Fruit fly (Drosophila melanogaster) whole organism, embryonic: Measurements from ENCODE around the gene Hecw.
A peak's percentile ranks its signal among the peaks of the same experiment; 100 is the strongest.

ENCODE experiments used
- Bgb ChIP-seq: fragments of 200-800 bp; sonication (Bioruptor generic); IDR thresholded peaks from 2 replicates; pipeline ENCODE4 v1.3.6; 2022; ENCODE audit warnings: missing biosample characterization, missing genetic modification characterization; ENCODE audit not compliant: partially characterized antibody
- BtbVII ChIP-seq: fragments of 200-800 bp; sonication (Bioruptor generic); optimal IDR thresholded peaks from 3 replicates; lab custom pipeline; 2017; ENCODE audit warnings: missing biosample characterization, mild to moderate bottlenecking, missing genetic modification characterization
- Bteb2 ChIP-seq: fragments of 200-800 bp; sonication (Bioruptor generic); optimal IDR thresholded peaks from 2 replicates; lab custom pipeline; 2016; ENCODE audit warnings: missing biosample characterization, missing genetic modification characterization
- CG10543 ChIP-seq: fragments of 200-800 bp; sonication (Bioruptor generic); optimal IDR thresholded peaks from 3 replicates; lab custom pipeline; 2017; ENCODE audit warnings: missing biosample characterization, mild to moderate bottlenecking, missing genetic modification characterization, moderate library complexity
- CG10654 ChIP-seq: fragments of 200-800 bp; sonication (Bioruptor generic); optimal IDR thresholded peaks from 2 replicates; lab custom pipeline; 2016; ENCODE audit warnings: missing biosample characterization, missing genetic modification characterization
- CG11560 ChIP-seq: fragments of 200-800 bp; sonication (Bioruptor generic); IDR thresholded peaks from 3 replicates; pipeline ENCODE4 v1.3.6; 2022; ENCODE audit warnings: missing biosample characterization, missing genetic modification characterization
- CG12104 ChIP-seq: fragments of 200-800 bp; sonication (Bioruptor generic); optimal IDR thresholded peaks from 3 replicates; lab custom pipeline; 2016; ENCODE audit warnings: missing biosample characterization, missing genetic modification characterization
- CG12942 ChIP-seq: fragments of 200-800 bp; sonication (Bioruptor generic); optimal IDR thresholded peaks from 3 replicates; lab custom pipeline; 2016; ENCODE audit warnings: missing biosample characterization, missing genetic modification characterization
- CG13624 ChIP-seq: fragments of 200-800 bp; sonication (Bioruptor generic); optimal IDR thresholded peaks from 2 replicates; lab custom pipeline; 2016; ENCODE audit warnings: missing biosample characterization, missing genetic modification characterization
- CG13894 ChIP-seq: fragments of 200-800 bp; sonication (Bioruptor generic); optimal IDR thresholded peaks from 3 replicates; lab custom pipeline; 2018; ENCODE audit warnings: missing biosample characterization, mild to moderate bottlenecking, missing genetic modification characterization, moderate library complexity
- CG14050 ChIP-seq: fragments of 200-800 bp; sonication (Bioruptor generic); IDR thresholded peaks from 3 replicates; pipeline ENCODE4 v1.3.6; 2022; ENCODE audit warnings: missing biosample characterization, missing genetic modification characterization
- CG16863 ChIP-seq: fragments of 200-800 bp; sonication (Bioruptor generic); optimal IDR thresholded peaks from 3 replicates; lab custom pipeline; 2016; ENCODE audit warnings: missing biosample characterization, missing genetic modification characterization
- CG2202 ChIP-seq: fragments of 200-800 bp; sonication (Bioruptor generic); optimal IDR thresholded peaks from 2 replicates; lab custom pipeline; 2018; ENCODE audit warnings: missing biosample characterization, mild to moderate bottlenecking, missing genetic modification characterization
- CG32772 ChIP-seq: fragments of 200-800 bp; sonication (Bioruptor generic); IDR thresholded peaks from 2 replicates; pipeline ENCODE4 v1.3.6; 2022; ENCODE audit warnings: missing biosample characterization, missing genetic modification characterization
- CG4820 ChIP-seq: fragments of 200-800 bp; sonication (Bioruptor generic); optimal IDR thresholded peaks from 3 replicates; lab custom pipeline; 2016; ENCODE audit warnings: missing biosample characterization, missing genetic modification characterization
- CG6254 ChIP-seq: fragments of 200-800 bp; sonication (Bioruptor generic); optimal IDR thresholded peaks from 3 replicates; lab custom pipeline; 2017; ENCODE audit warnings: mild to moderate bottlenecking, missing biosample characterization, missing genetic modification reagents, missing genetic modification characterization
- CG8089 ChIP-seq: fragments of 200-800 bp; sonication (Bioruptor generic); optimal IDR thresholded peaks from 3 replicates; lab custom pipeline; 2016; ENCODE audit warnings: missing biosample characterization, missing genetic modification characterization
- CkIIα-i1 ChIP-seq: fragments of 200-800 bp; sonication (Bioruptor generic); IDR thresholded peaks from 2 replicates; pipeline ENCODE4 v1.3.6; 2022; ENCODE audit warnings: missing biosample characterization, missing genetic modification characterization
- CrebB ChIP-seq: fragments of 200-800 bp; sonication (Bioruptor generic); optimal IDR thresholded peaks from 3 replicates; lab custom pipeline; 2018; ENCODE audit warnings: missing biosample characterization, mild to moderate bottlenecking, missing genetic modification characterization
- D19A ChIP-seq: fragments of 200-800 bp; optimal IDR thresholded peaks from 3 replicates; lab custom pipeline; 2019; ENCODE audit warnings: missing biosample characterization, mild to moderate bottlenecking, missing genetic modification characterization, moderate library complexity
- D19B ChIP-seq: fragments of 200-800 bp; sonication (Bioruptor generic); optimal IDR thresholded peaks from 2 replicates; lab custom pipeline; 2017; ENCODE audit warnings: missing biosample characterization, mild to moderate bottlenecking, missing genetic modification characterization
- Dp ChIP-seq: fragments of 200-800 bp; sonication (Bioruptor generic); optimal IDR thresholded peaks from 2 replicates; lab custom pipeline; 2018; ENCODE audit warnings: missing biosample characterization, mild to moderate bottlenecking, missing genetic modification characterization, moderate library complexity
- Ets65A ChIP-seq: fragments of 200-800 bp; sonication (Bioruptor generic); peaks from one replicate; lab custom pipeline; 2016; ENCODE audit warnings: missing biosample characterization, missing genetic modification characterization
- Gsc ChIP-seq: fragments of 200-800 bp; sonication (Bioruptor generic); IDR thresholded peaks from 2 replicates; pipeline ENCODE4 v1.3.6; 2022; ENCODE audit warnings: missing biosample characterization, missing genetic modification characterization
- Hr39 ChIP-seq: fragments of >200 bp; optimal IDR thresholded peaks from 2 replicates; lab custom pipeline; 2017
- Hr51 ChIP-seq, 2 experiments: fragments of 200-800 bp; sonication (Bioruptor generic); optimal IDR thresholded peaks; 2 replicates in 1 of 2; 3 replicates in 1 of 2; lab custom pipeline; 2016 to 2018; ENCODE audit warnings: missing biosample characterization in 2 of 2, missing genetic modification characterization in 2 of 2, mild to moderate bottlenecking in 1 of 2, moderate library complexity in 1 of 2
- Hr78 ChIP-seq, 2 experiments: fragments of 200-800 bp in 1 of 2; fragments of >200 bp in 1 of 2; sonication (Bioruptor generic) in 1 of 2; optimal IDR thresholded peaks; 2 replicates each; lab custom pipeline; 2017 to 2019; ENCODE audit warnings: missing biosample characterization in 2 of 2, missing genetic modification characterization in 2 of 2, mild to moderate bottlenecking in 1 of 2, moderate library complexity in 1 of 2
- Kr ChIP-seq: fragments of 200-800 bp; sonication (Bioruptor generic); optimal IDR thresholded peaks from 2 replicates; lab custom pipeline; 2017; ENCODE audit warnings: missing biosample characterization, mild to moderate bottlenecking, missing genetic modification characterization
- MBD-R2 ChIP-seq: fragments of 200-800 bp; sonication (Bioruptor generic); IDR thresholded peaks from 2 replicates; pipeline ENCODE4 v1.3.6; 2022; ENCODE audit warnings: missing biosample characterization, missing genetic modification characterization
- NC2α ChIP-seq: fragments of 200-800 bp; sonication (Bioruptor generic); optimal IDR thresholded peaks from 2 replicates; lab custom pipeline; 2016; ENCODE audit warnings: missing biosample characterization, missing genetic modification characterization
- Ptx1 ChIP-seq: fragments of 200-800 bp; sonication (Bioruptor generic); IDR thresholded peaks from 2 replicates; pipeline ENCODE4 v1.3.6; 2022; ENCODE audit warnings: missing biosample characterization, missing genetic modification characterization
- Sox100B ChIP-seq: fragments of 200-800 bp; sonication (Bioruptor generic); optimal IDR thresholded peaks from 3 replicates; lab custom pipeline; 2018; ENCODE audit warnings: missing biosample characterization, mild to moderate bottlenecking, missing genetic modification characterization
- Stat92E ChIP-seq, 3 experiments: fragments of >200 bp in 2 of 3; fragments of 200-800 bp in 1 of 3; sonication (Bioruptor generic) in 1 of 3; optimal IDR thresholded peaks; 2 replicates each; lab custom pipeline; 2017 to 2019; ENCODE audit warnings: missing biosample characterization in 3 of 3, missing genetic modification characterization in 3 of 3, mild to moderate bottlenecking in 1 of 3, moderate library complexity in 1 of 3
- ase ChIP-seq: fragments of 200-800 bp; sonication (Bioruptor generic); IDR thresholded peaks from 3 replicates; pipeline ENCODE4 v1.3.6; 2022; ENCODE audit warnings: missing biosample characterization, missing genetic modification characterization
- bigmax ChIP-seq: fragments of 200-800 bp; sonication (Bioruptor generic); optimal IDR thresholded peaks from 2 replicates; lab custom pipeline; 2018; ENCODE audit warnings: missing biosample characterization, mild to moderate bottlenecking, missing genetic modification characterization
- chinmo ChIP-seq: fragments of 200-800 bp; sonication (Bioruptor generic); IDR thresholded peaks from 4 replicates; pipeline ENCODE4 v1.3.6; 2022; ENCODE audit warnings: missing biosample characterization, missing genetic modification characterization; ENCODE audit not compliant: partially characterized antibody
- ci ChIP-seq: fragments of 200-800 bp; sonication (Bioruptor generic); IDR thresholded peaks from 3 replicates; pipeline ENCODE4 v1.3.6; 2022; ENCODE audit warnings: missing biosample characterization, missing genetic modification characterization
- dm ChIP-seq: fragments of 200-800 bp; sonication (Bioruptor generic); optimal IDR thresholded peaks from 3 replicates; lab custom pipeline; 2016; ENCODE audit warnings: missing biosample characterization, missing genetic modification characterization
- en ChIP-seq: fragments of 200-800 bp; sonication (Bioruptor generic); optimal IDR thresholded peaks from 2 replicates; lab custom pipeline; 2016; ENCODE audit warnings: missing biosample characterization, missing genetic modification characterization
- fd64A ChIP-seq: fragments of 200-800 bp; sonication (Bioruptor generic); optimal IDR thresholded peaks from 3 replicates; lab custom pipeline; 2018; ENCODE audit warnings: missing biosample characterization, mild to moderate bottlenecking, missing genetic modification characterization
- fu2 ChIP-seq: fragments of 200-800 bp; sonication (Bioruptor generic); optimal IDR thresholded peaks from 2 replicates; lab custom pipeline; 2016; ENCODE audit warnings: missing biosample characterization, missing genetic modification characterization
- her ChIP-seq: fragments of 200-800 bp; sonication (Bioruptor generic); optimal IDR thresholded peaks from 2 replicates; lab custom pipeline; 2016; ENCODE audit warnings: missing biosample characterization, missing genetic modification characterization
- nerfin-2 ChIP-seq: fragments of 200-800 bp; sonication (Bioruptor generic); IDR thresholded peaks from 2 replicates; pipeline ENCODE4 v1.3.6; 2022; ENCODE audit warnings: missing biosample characterization, missing genetic modification characterization; ENCODE audit not compliant: partially characterized antibody
- toy ChIP-seq: fragments of 200-800 bp; sonication (Bioruptor generic); IDR thresholded peaks from 2 replicates; pipeline ENCODE4 v1.3.6; 2022; ENCODE audit warnings: missing biosample characterization, missing genetic modification characterization
- unc-4 ChIP-seq: fragments of 200-800 bp; sonication (Bioruptor generic); IDR thresholded peaks from 2 replicates; pipeline ENCODE4 v1.3.6; 2022; ENCODE audit warnings: missing biosample characterization, missing genetic modification characterization; ENCODE audit not compliant: partially characterized antibody
- unpg ChIP-seq: fragments of 200-800 bp; sonication (Bioruptor generic); optimal IDR thresholded peaks from 3 replicates; lab custom pipeline; 2018; ENCODE audit warnings: missing biosample characterization, mild to moderate bottlenecking, missing genetic modification characterization, moderate library complexity
- z ChIP-seq: fragments of 200-800 bp; sonication (Bioruptor generic); IDR thresholded peaks from 3 replicates; pipeline ENCODE4 v1.3.6; 2022; ENCODE audit warnings: missing biosample characterization, missing genetic modification characterization
- zen ChIP-seq: fragments of 200-800 bp; sonication (Bioruptor generic); optimal IDR thresholded peaks from 3 replicates; lab custom pipeline; 2018; ENCODE audit warnings: missing biosample characterization, mild to moderate bottlenecking, missing genetic modification characterization, moderate library complexity
- zfh1 ChIP-seq: fragments of 200-800 bp; sonication (Bioruptor generic); IDR thresholded peaks from 3 replicates; pipeline ENCODE4 v1.3.6; 2022; ENCODE audit warnings: missing biosample characterization, missing genetic modification characterization

Gene Hecw

DNA sequence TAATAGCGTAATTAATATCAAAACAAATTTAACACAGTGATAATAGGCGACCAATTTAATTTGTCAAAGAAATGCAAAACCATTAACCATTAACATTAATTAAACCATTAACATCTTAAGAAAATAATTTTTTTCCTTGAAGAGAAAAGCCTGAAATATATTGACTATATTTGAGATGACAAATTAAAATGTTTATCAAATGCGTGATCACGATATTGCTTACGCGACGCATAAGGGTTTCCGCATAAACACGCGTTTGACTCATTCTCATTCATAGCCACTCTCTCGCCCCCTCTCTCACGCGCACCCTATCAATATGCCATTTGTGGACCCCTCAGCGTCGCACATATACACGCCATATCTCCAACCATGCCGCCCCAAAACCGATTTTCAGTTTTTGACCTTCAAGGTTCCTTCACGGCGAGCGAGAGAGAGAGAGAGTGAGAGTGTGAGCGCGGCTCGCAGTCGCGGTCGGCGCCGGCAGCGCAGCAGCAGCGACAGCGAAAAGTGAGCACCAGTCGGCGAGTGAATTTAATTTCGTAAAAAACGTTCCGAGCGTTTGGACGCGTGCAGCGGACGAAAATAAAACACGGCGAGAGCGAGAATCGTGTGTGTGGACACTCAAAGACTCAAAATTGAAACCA, 23.3 kb upstream of the Hecw start, which contains the start of gene Hex-A (continued):
- TF ChIP-seq Dp (GFP tag; lab: Kevin White, UChicago) (peak; percentile 16), NC2α (GFP tag; lab: Kevin White, UChicago) (peak; percentile 88), CG6254 (GFP tag; lab: Kevin White, UChicago) (peak; percentile 90), nerfin-2 (no peak), her (GFP tag; lab: Kevin White, UChicago) (peak; percentile 89), Hr78 (GFP tag; optimal IDR thresholded peaks at IDR 0.05; lab: Kevin White, UChicago) (peak in 1 of 2 experiments; percentile 94), CG11560 (peak; percentile 56; the same call in 2 of the 3 replicates), bigmax (GFP tag; lab: Kevin White, UChicago) (no peak), CG8089 (GFP tag; lab: Kevin White, UChicago) (peak; percentile 87), ase (GFP tag; lab: Robert Waterston, UW) (peak; percentile 83), unc-4 (GFP tag; lab: Robert Waterston, UW) (peak; percentile 53), CG10543 (peak; percentile 100), CG12104 (peak; percentile 96), CG10654 (GFP tag; lab: Kevin White, UChicago) (peak; percentile 84), CkIIα-i1 (GFP tag; lab: Robert Waterston, UW) (peak; percentile 14; the same call in 1 of the 2 replicates), zfh1 (GFP tag; lab: Robert Waterston, UW) (peak; percentile 90), CG14050 (GFP tag; lab: Robert Waterston, UW) (peak; percentile 86), ci (peak; percentile 84), Bgb (GFP tag; lab: Robert Waterston, UW) (peak; percentile 54; the same call in 1 of the 2 replicates), Gsc (GFP tag; lab: Robert Waterston, UW) (peak; percentile 24; the same call in 1 of the 2 replicates), CG12942 (GFP tag; lab: Kevin White, UChicago) (peak; percentile 87), en (peak; percentile 93), CG16863 (GFP tag; lab: Kevin White, UChicago) (peak; percentile 86), BtbVII (peak; percentile 98), unpg (GFP tag; lab: Kevin White, UChicago) (peak; percentile 98), Hr39 (lab: Kevin White, UChicago) (no peak), CG4820 (GFP tag; lab: Kevin White, UChicago) (peak; percentile 100), chinmo (GFP tag; lab: Robert Waterston, UW) (peak; percentile 80; the same call in 2 of the 4 replicates), D19A (tag; lab: Kevin White, UChicago) (peak; percentile 64), fu2 (GFP tag; lab: Kevin White, UChicago) (peak; percentile 93), D19B (peak; percentile 86), Ptx1 (GFP tag; lab: Robert Waterston, UW) (peak; percentile 85), CG32772 (GFP tag; lab: Robert Waterston, UW) (peak; percentile 80), CrebB (tag; lab: Kevin White, UChicago) (peak; percentile 97), CG13894 (peak; percentile 98), CG2202 (tag; lab: Kevin White, UChicago) (peak; percentile 90), dm (peak; percentile 84), MBD-R2 (peak; percentile 78), toy (GFP tag; lab: Robert Waterston, UW) (peak; percentile 74), Kr (GFP tag; lab: Kevin White, UChicago) (no peak), Ets65A (GFP tag; lab: Kevin White, UChicago) (peak; percentile 98), Stat92E (GFP tag; optimal IDR thresholded peaks at IDR 0.05; lab: Kevin White, UChicago) (peak in 1 of 3 experiments; percentile 88), Hr51 (GFP tag; optimal IDR thresholded peaks at IDR 0.05; lab: Kevin White, UChicago) (peak; percentile 86 to 99), Sox100B (GFP tag; lab: Kevin White, UChicago) (peak; percentile 99), fd64A (GFP tag; lab: Kevin White, UChicago) (peak; percentile 87), zen (peak; percentile 90), CG13624 (peak; percentile 96), z (GFP tag; lab: Robert Waterston, UW) (peak; percentile 95), Bteb2 (GFP tag; lab: Kevin White, UChicago) (peak; percentile 97)
